Worm (Caenorhabditis elegans): ENCODE measurements around the gene T24E12.1.
"Not testable (repeated sequence)": the region's sequence is repeated elsewhere in the genome, so short reads cannot be mapped to it uniquely, and the experiment has no call there.

T24E12.1 gene

DNA sequence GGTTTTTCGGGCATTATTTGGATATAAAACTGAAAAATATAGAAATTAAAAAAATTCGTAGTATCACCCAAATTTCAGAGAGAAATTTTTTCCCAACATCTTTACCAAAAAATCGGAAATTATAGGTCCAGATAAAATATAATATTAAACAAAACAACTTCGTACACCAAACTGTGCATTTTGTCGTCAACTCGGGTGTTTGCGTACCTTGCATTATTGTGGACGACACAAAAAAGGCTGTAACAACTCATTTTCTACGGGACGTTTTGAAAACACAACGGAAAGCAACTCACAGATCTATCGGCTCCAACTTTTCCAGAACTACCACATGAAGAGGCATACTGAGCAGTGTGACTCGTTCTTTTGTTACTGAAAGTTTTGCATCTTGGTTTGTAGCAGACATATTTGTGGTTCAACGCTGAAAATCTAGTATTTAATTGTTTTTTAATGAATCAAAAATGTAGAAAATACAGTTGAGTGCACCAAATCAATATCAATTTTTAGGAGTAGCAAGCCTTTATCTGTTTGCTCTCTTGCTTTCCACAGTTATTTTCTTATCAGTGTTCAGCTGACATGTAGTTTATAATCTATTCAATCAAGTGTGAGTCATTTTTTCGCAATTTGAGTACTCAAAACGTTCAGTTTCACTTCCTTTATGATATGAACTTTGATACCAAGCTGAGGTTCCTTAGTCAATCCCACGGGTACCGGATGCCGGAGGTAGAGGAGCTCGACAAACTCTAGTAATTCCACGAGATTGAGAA, 30.3 kb downstream of the T24E12.1 start:
- TF ChIP-seq unc-120 (tag; optimal IDR thresholded peaks at IDR 0.05; ENCODE audit: poor library complexity, severe bottlenecking), result no peak
- no peak for TF ChIP-seq M03D4.4 (tag; optimal IDR thresholded peaks at IDR 0.05)
- TF ChIP-seq hlh-1 (tag; optimal IDR thresholded peaks at IDR 0.05), result no peak
- no peak for TF ChIP-seq mab-5 (tag; optimal IDR thresholded peaks at IDR 0.05)
- TF ChIP-seq mep-1 (tag; optimal IDR thresholded peaks at IDR 0.05), result no peak
- no peak for TF ChIP-seq blmp-1 (tag; optimal IDR thresholded peaks at IDR 0.05)
- no peak for TF ChIP-seq pha-4 (tag; optimal IDR thresholded peaks at IDR 0.05)
- no peak for TF ChIP-seq nhr-2 (tag; optimal IDR thresholded peaks at IDR 0.05)
- TF ChIP-seq lsy-2 (tag; optimal IDR thresholded peaks at IDR 0.05), result no peak
- no peak for TF ChIP-seq unc-39 (tag; optimal IDR thresholded peaks at IDR 0.05)
- TF ChIP-seq ceh-83 (GFP tag; optimal IDR thresholded peaks at IDR 0.05), result no peak
- TF ChIP-seq nhr-76 (tag; optimal IDR thresholded peaks at IDR 0.05), result no peak
- no peak for TF ChIP-seq nhr-237 (tag; optimal IDR thresholded peaks at IDR 0.05)
- no peak for TF ChIP-seq ceh-43 (GFP tag; optimal IDR thresholded peaks at IDR 0.05)
- no peak for TF ChIP-seq snpc-4 (tag; optimal IDR thresholded peaks at IDR 0.05)
- TF ChIP-seq drap-1 (GFP tag; optimal IDR thresholded peaks at IDR 0.05), result no peak

DNA sequence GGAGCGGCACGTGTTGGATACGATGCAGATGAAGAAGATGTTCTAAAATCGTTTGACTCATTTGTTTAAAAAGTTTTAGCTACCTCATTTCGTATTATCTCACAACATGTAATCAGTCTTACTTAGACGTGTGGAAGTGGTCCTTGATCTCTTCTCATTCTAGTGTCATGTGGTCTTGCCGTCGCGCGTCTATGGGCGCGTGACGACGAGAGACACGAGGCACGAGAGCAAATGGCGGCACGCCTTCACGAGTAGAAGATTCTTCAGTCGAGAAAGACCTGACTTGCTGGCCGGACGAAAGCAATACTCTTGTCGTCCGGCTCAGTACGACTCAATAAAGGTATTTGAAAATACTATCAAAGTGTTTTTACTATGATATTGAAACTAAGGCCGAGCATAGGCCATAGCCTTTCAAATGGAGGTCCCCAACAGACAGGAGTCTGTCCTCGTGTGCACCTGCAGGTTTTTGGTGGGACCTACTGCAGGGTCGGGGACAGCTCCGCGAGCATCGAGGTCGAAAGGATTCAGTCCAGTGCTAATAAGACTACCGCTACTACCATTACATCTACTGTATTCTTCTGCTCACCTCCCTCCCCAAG, 31.0 kb downstream of the T24E12.1 start, which contains the start of gene fbxa-24:
Gene fbxa-24, plus strand, starts transcription at position 276 of the 599 bp plus-strand sequence.
- TF ChIP-seq nhr-28 (tag; optimal IDR thresholded peaks at IDR 0.05); nhr-76 (tag; optimal IDR thresholded peaks at IDR 0.05); elt-1 (tag; optimal IDR thresholded peaks at IDR 0.05; ENCODE audit: borderline replicate concordance, insufficient read depth): not testable (repeated sequence)

DNA sequence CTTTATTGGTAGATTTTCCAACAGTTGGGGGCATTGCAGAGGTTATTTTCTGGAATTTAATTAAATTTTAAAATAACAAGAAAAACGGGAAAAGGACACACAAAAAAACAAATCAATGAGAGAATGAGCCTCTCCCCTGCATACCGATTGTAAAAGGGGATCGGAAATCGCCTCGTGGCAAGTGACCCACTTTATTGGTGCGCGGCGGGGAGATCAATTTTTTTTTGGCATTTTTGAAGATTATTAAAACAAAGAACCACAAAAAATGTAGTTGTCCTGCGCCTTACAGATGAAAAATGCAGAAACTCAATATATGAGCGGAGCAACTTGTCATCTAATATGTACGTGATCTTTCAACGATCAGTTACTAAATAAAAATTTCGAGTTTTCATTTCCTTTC, 35.9 kb downstream of the T24E12.1 start, which contains the start of gene F54D10.7:
Gene F54D10.7, minus strand, starts transcription at position 49 of the 400 bp plus-strand sequence.
- TF ChIP-seq ceh-39 (tag; optimal IDR thresholded peaks at IDR 0.05), result no peak
- TF ChIP-seq nhr-237 (tag; optimal IDR thresholded peaks at IDR 0.05), result no peak
- TF ChIP-seq lin-32 (GFP tag; optimal IDR thresholded peaks at IDR 0.05), result no peak

DNA sequence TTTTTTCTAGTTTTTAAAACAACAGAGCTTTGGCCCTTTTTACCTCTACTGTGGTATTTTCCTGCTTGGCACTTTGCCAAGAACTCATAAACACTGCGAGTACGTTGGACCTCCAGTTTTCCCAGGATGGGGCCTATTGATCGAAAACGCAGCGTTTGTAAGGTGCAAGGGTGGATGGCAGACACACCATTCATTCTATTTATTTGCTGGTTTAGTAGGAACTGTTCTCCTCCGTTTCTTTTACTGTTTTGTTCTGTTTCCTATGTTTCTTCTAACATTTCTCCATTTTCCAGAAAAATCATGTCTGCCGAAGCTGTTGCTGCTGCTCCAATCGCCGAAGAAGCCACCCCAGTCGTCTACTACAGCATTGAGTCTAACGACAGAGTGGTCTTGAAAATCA, 38.5 kb downstream of the T24E12.1 start, which contains the start of gene skr-15:
Gene skr-15, plus strand, starts transcription at position 301 of the 400 bp plus-strand sequence.
- TF ChIP-seq bed-3 (GFP tag; optimal IDR thresholded peaks at IDR 0.05) (no peak), ceh-43 (GFP tag; optimal IDR thresholded peaks at IDR 0.05) (no peak), sem-2 (GFP tag; optimal IDR thresholded peaks at IDR 0.05) (no peak), flh-1 (GFP tag; optimal IDR thresholded peaks at IDR 0.05) (no peak), elt-1 (tag; optimal IDR thresholded peaks at IDR 0.05; ENCODE audit: borderline replicate concordance, insufficient read depth) (no peak), lin-32 (GFP tag; optimal IDR thresholded peaks at IDR 0.05) (no peak), pha-4 (tag; optimal IDR thresholded peaks at IDR 0.05) (no peak), elt-3 (tag; optimal IDR thresholded peaks at IDR 0.05) (no peak), sptf-1 (tag; optimal IDR thresholded peaks at IDR 0.05) (no peak), blmp-1 (tag; optimal IDR thresholded peaks at IDR 0.05) (no peak), nhr-2 (tag; optimal IDR thresholded peaks at IDR 0.05) (no peak), unc-120 (tag; optimal IDR thresholded peaks at IDR 0.05; ENCODE audit: poor library complexity, severe bottlenecking) (no peak), ham-2 (GFP tag; optimal IDR thresholded peaks at IDR 0.05) (no peak), mab-5 (tag; optimal IDR thresholded peaks at IDR 0.05) (no peak), M03D4.4 (tag; optimal IDR thresholded peaks at IDR 0.05) (no peak)

DNA sequence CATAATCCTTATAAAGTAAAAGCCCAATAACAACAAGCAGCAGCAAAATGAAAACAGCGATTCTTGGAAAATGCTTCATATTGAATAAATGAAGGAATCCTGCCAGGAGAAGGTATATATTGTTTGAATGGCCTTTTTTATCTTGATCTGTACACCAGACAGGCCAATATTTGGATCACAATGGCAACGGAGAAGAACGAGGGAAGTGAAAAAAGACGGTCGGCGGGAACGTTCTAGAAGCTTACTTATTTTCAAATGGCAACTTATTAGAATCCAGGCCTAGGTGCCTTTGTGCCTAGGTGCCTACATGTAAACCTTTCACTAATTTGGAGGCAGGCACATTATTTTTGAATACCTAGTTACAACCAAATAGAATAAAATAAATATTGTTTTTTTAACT, 42.4 kb downstream of the T24E12.1 start, which contains the start of gene F54D10.8:
Gene F54D10.8, minus strand, starts transcription at position 101 of the 400 bp plus-strand sequence.
- TF ChIP-seq nhr-28 (tag; optimal IDR thresholded peaks at IDR 0.05) (no peak), pha-4 (tag; optimal IDR thresholded peaks at IDR 0.05) (no peak), sem-2 (GFP tag; optimal IDR thresholded peaks at IDR 0.05) (no peak), sptf-1 (tag; optimal IDR thresholded peaks at IDR 0.05) (no peak), unc-39 (tag; optimal IDR thresholded peaks at IDR 0.05) (no peak), elt-1 (tag; optimal IDR thresholded peaks at IDR 0.05; ENCODE audit: borderline replicate concordance, insufficient read depth) (no peak), bed-3 (GFP tag; optimal IDR thresholded peaks at IDR 0.05) (no peak), unc-62 (GFP tag; optimal IDR thresholded peaks at IDR 0.05) (no peak), M03D4.4 (tag; optimal IDR thresholded peaks at IDR 0.05) (no peak), mls-2 (tag; optimal IDR thresholded peaks at IDR 0.05) (no peak), flh-1 (GFP tag; optimal IDR thresholded peaks at IDR 0.05) (no peak), hlh-1 (tag; optimal IDR thresholded peaks at IDR 0.05) (no peak), drap-1 (GFP tag; optimal IDR thresholded peaks at IDR 0.05) (no peak), blmp-1 (tag; optimal IDR thresholded peaks at IDR 0.05) (no peak)
